Worm (Caenorhabditis elegans) whole organism, midembryonic: Measurements from ENCODE around the gene F38B2.6.

Source experiments
- T22C8.4 ChIP-seq: fragments of 200-800 bp; sonication (Bioruptor generic); IDR thresholded peaks from 2 replicates; pipeline ENCODE4 v1.3.6; 2022; ENCODE audit warnings: missing genetic modification characterization, missing compliant biosample characterization
- cog-1 ChIP-seq: sonication (generic microtip); optimal IDR thresholded peaks from 2 replicates; lab custom pipeline; 2016; ENCODE audit warnings: missing genetic modification characterization, missing compliant biosample characterization
- flt-1 ChIP-seq: fragments of 200-800 bp; sonication (Bioruptor generic); IDR thresholded peaks from 2 replicates; pipeline ENCODE4 v1.3.6; 2022; ENCODE audit warnings: missing genetic modification characterization, missing compliant biosample characterization
- klf-2 ChIP-seq: fragments of 200-800 bp; sonication (Bioruptor generic); conservative IDR thresholded peaks from 2 replicates; pipeline ENCODE4 v1.3.6; 2022; ENCODE audit warnings: missing genetic modification reagents, missing genetic modification characterization, missing compliant biosample characterization
- med-1 ChIP-seq: sonication (generic microtip); optimal IDR thresholded peaks from 2 replicates; lab custom pipeline; 2017; ENCODE audit warnings: missing genetic modification characterization, mild to moderate bottlenecking, missing compliant biosample characterization, antibody characterized with exemption, missing genetic modification reagents; ENCODE audit not compliant: insufficient read depth
- ztf-29 ChIP-seq: fragments of 200-800 bp; sonication (Bioruptor generic); IDR thresholded peaks from 2 replicates; pipeline ENCODE4 v1.3.6; 2022; ENCODE audit warnings: missing genetic modification reagents, missing genetic modification characterization, missing compliant biosample characterization

- TF ChIP-seq flt-1 (GFP tag; lab: Robert Waterston, UW), result no peak
- TF ChIP-seq med-1, result no peak
- TF ChIP-seq ztf-29, result no peak
- TF ChIP-seq klf-2 (GFP tag; lab: Robert Waterston, UW), result no peak
- TF ChIP-seq cog-1 (tag; lab: Kevin White, UChicago), result no peak
- TF ChIP-seq T22C8.4 (GFP tag; lab: Robert Waterston, UW), result no peak
Observed at ce11 chrX:11249392-11249791, 31.7 kb downstream of the F38B2.6 start.
